Fruit fly (Drosophila melanogaster) whole organism, embryonic: ENCODE data around the gene Cpr30B.

ENCODE experiments used
- Abd-B ChIP-seq: fragments of 200-800 bp; sonication (Bioruptor generic); optimal IDR thresholded peaks from 2 replicates; lab custom pipeline; 2018; ENCODE audit warnings: missing biosample characterization, mild to moderate bottlenecking, missing genetic modification characterization, moderate library complexity
- B-H1 ChIP-seq: fragments of 200-800 bp; sonication (Bioruptor generic); IDR thresholded peaks from 3 replicates; pipeline ENCODE4 v1.3.6; 2022; ENCODE audit warnings: missing biosample characterization, missing genetic modification characterization
- C15 ChIP-seq: fragments of 200-800 bp; sonication (Bioruptor generic); IDR thresholded peaks from 3 replicates; pipeline ENCODE4 v1.3.6; 2022; ENCODE audit warnings: missing biosample characterization, missing genetic modification characterization
- CG10654 ChIP-seq: fragments of 200-800 bp; sonication (Bioruptor generic); optimal IDR thresholded peaks from 2 replicates; lab custom pipeline; 2016; ENCODE audit warnings: missing biosample characterization, missing genetic modification characterization
- CG12744 ChIP-seq: fragments of 200-800 bp; sonication (Bioruptor generic); optimal IDR thresholded peaks from 2 replicates; lab custom pipeline; 2016; ENCODE audit warnings: missing biosample characterization, missing genetic modification characterization
- CG15269 ChIP-seq: fragments of 200-800 bp; sonication (Bioruptor generic); optimal IDR thresholded peaks from 2 replicates; lab custom pipeline; 2018; ENCODE audit warnings: missing biosample characterization, mild to moderate bottlenecking, missing genetic modification characterization, moderate library complexity
- CG17186 ChIP-seq: fragments of 200-800 bp; sonication (Bioruptor generic); optimal IDR thresholded peaks from 3 replicates; lab custom pipeline; 2017; ENCODE audit warnings: missing biosample characterization, missing genetic modification reagents, missing genetic modification characterization
- CG1792 ChIP-seq: fragments of 200-800 bp; sonication (Bioruptor generic); optimal IDR thresholded peaks from 2 replicates; lab custom pipeline; 2016; ENCODE audit warnings: missing biosample characterization, missing genetic modification characterization
- CG2202 ChIP-seq: fragments of 200-800 bp; sonication (Bioruptor generic); optimal IDR thresholded peaks from 2 replicates; lab custom pipeline; 2018; ENCODE audit warnings: missing biosample characterization, mild to moderate bottlenecking, missing genetic modification characterization
- CG2712 ChIP-seq: fragments of 200-800 bp; optimal IDR thresholded peaks from 3 replicates; lab custom pipeline; 2019; ENCODE audit warnings: missing biosample characterization, mild to moderate bottlenecking, missing genetic modification characterization, moderate library complexity
- CG2889 ChIP-seq: fragments of 200-800 bp; sonication (Bioruptor generic); IDR thresholded peaks from 3 replicates; pipeline ENCODE4 v1.3.6; 2022; ENCODE audit warnings: missing biosample characterization, missing genetic modification characterization
- CG30403 ChIP-seq: fragments of 200-800 bp; sonication (Bioruptor generic); optimal IDR thresholded peaks from 3 replicates; lab custom pipeline; 2016; ENCODE audit warnings: missing biosample characterization, missing genetic modification characterization
- CG3995 ChIP-seq: fragments of 200-800 bp; sonication (Bioruptor generic); optimal IDR thresholded peaks from 3 replicates; lab custom pipeline; 2016; ENCODE audit warnings: missing biosample characterization, missing genetic modification characterization
- CG4328 ChIP-seq: fragments of 200-800 bp; sonication (Bioruptor generic); optimal IDR thresholded peaks from 3 replicates; lab custom pipeline; 2017; ENCODE audit warnings: missing biosample characterization, missing genetic modification reagents, missing genetic modification characterization
- CG4360 ChIP-seq: fragments of 200-800 bp; sonication (Bioruptor generic); IDR thresholded peaks from 2 replicates; pipeline ENCODE4 v1.3.6; 2022; ENCODE audit warnings: missing biosample characterization, missing genetic modification characterization
- CG43689 ChIP-seq: fragments of 200-800 bp; sonication (Bioruptor generic); IDR thresholded peaks from 2 replicates; pipeline ENCODE4 v1.3.6; 2022; ENCODE audit warnings: missing biosample characterization, missing genetic modification characterization
- CG4854 ChIP-seq: fragments of 200-800 bp; sonication (Bioruptor generic); optimal IDR thresholded peaks from 2 replicates; lab custom pipeline; 2016; ENCODE audit warnings: missing biosample characterization, missing genetic modification characterization, inconsistent platforms
- CG7357 ChIP-seq: fragments of 200-800 bp; sonication (Bioruptor generic); IDR thresholded peaks from 3 replicates; pipeline ENCODE4 v1.3.6; 2022; ENCODE audit warnings: missing biosample characterization, missing genetic modification characterization
- CG8359 ChIP-seq: fragments of 200-800 bp; sonication (Bioruptor generic); optimal IDR thresholded peaks from 2 replicates; lab custom pipeline; 2017; ENCODE audit warnings: missing biosample characterization, mild to moderate bottlenecking, missing genetic modification characterization, borderline replicate concordance
- Dp ChIP-seq: fragments of 200-800 bp; sonication (Bioruptor generic); optimal IDR thresholded peaks from 2 replicates; lab custom pipeline; 2018; ENCODE audit warnings: missing biosample characterization, mild to moderate bottlenecking, missing genetic modification characterization, moderate library complexity
- Dref ChIP-seq: fragments of 200-800 bp; sonication (Bioruptor generic); IDR thresholded peaks from 2 replicates; pipeline ENCODE4 v1.3.6; 2022; ENCODE audit warnings: missing biosample characterization, missing genetic modification characterization
- HLH3B ChIP-seq: fragments of 200-800 bp; sonication (Bioruptor generic); IDR thresholded peaks from 2 replicates; pipeline ENCODE4 v1.3.6; 2022; ENCODE audit warnings: missing biosample characterization, missing genetic modification characterization
- HmgD ChIP-seq: fragments of 200-800 bp; sonication (Bioruptor generic); optimal IDR thresholded peaks from 3 replicates; lab custom pipeline; 2016; ENCODE audit warnings: missing biosample characterization, missing genetic modification characterization
- Hr3 ChIP-seq: fragments of 200-800 bp; sonication (Bioruptor generic); optimal IDR thresholded peaks from 3 replicates; lab custom pipeline; 2016; ENCODE audit warnings: missing biosample characterization, missing genetic modification characterization
- Hr51 ChIP-seq, 2 experiments: fragments of 200-800 bp; sonication (Bioruptor generic); optimal IDR thresholded peaks; 2 replicates in 1 of 2; 3 replicates in 1 of 2; lab custom pipeline; 2016 to 2018; ENCODE audit warnings: missing biosample characterization in 2 of 2, missing genetic modification characterization in 2 of 2, mild to moderate bottlenecking in 1 of 2, moderate library complexity in 1 of 2
- MBD-R2 ChIP-seq: fragments of 200-800 bp; sonication (Bioruptor generic); IDR thresholded peaks from 2 replicates; pipeline ENCODE4 v1.3.6; 2022; ENCODE audit warnings: missing biosample characterization, missing genetic modification characterization
- Mad ChIP-seq: fragments of 200-800 bp; sonication (Bioruptor generic); optimal IDR thresholded peaks from 2 replicates; lab custom pipeline; 2016; ENCODE audit warnings: missing biosample characterization, missing genetic modification characterization
- Optix ChIP-seq: fragments of 200-800 bp; sonication (Bioruptor generic); IDR thresholded peaks from 3 replicates; pipeline ENCODE4 v1.3.6; 2022; ENCODE audit warnings: missing biosample characterization, missing genetic modification characterization
- Tbp ChIP-seq: fragments of >200 bp; optimal IDR thresholded peaks from 2 replicates; lab custom pipeline; 2018; ENCODE audit warnings: missing biosample characterization, missing genetic modification characterization
- Trl ChIP-seq, 3 experiments: fragments of >200 bp in 2 of 3; fragments of 200-800 bp in 1 of 3; sonication (Bioruptor generic) in 1 of 3; optimal IDR thresholded peaks; 2 replicates in 1 of 3; 3 replicates in 2 of 3; lab custom pipeline; 2016 to 2017; ENCODE audit warnings: missing biosample characterization in 1 of 3, missing genetic modification characterization in 1 of 3
- abd-A ChIP-seq: fragments of 200-800 bp; sonication (Bioruptor generic); optimal IDR thresholded peaks from 3 replicates; lab custom pipeline; 2019; ENCODE audit warnings: missing biosample characterization, mild to moderate bottlenecking, missing genetic modification characterization, moderate library complexity
- chif ChIP-seq, 2 experiments: fragments of 200-800 bp; sonication (Bioruptor generic); optimal IDR thresholded peaks; 3 replicates each; lab custom pipeline; 2016; ENCODE audit warnings: missing biosample characterization in 2 of 2, missing genetic modification characterization in 2 of 2
- ci ChIP-seq: fragments of 200-800 bp; sonication (Bioruptor generic); IDR thresholded peaks from 3 replicates; pipeline ENCODE4 v1.3.6; 2022; ENCODE audit warnings: missing biosample characterization, missing genetic modification characterization
- corto ChIP-seq: fragments of 200-800 bp; sonication (Bioruptor generic); optimal IDR thresholded peaks from 2 replicates; lab custom pipeline; 2016; ENCODE audit warnings: missing biosample characterization, mild to moderate bottlenecking, missing genetic modification characterization, moderate library complexity
- da ChIP-seq: fragments of 200-800 bp; sonication (Bioruptor generic); optimal IDR thresholded peaks from 2 replicates; lab custom pipeline; 2016; ENCODE audit warnings: missing biosample characterization, missing genetic modification characterization
- dimm ChIP-seq: fragments of 200-800 bp; sonication (Bioruptor generic); IDR thresholded peaks from 2 replicates; pipeline ENCODE4 v1.3.6; 2022; ENCODE audit warnings: missing biosample characterization, missing genetic modification characterization
- ems ChIP-seq: fragments of 200-800 bp; sonication (Bioruptor generic); optimal IDR thresholded peaks from 3 replicates; lab custom pipeline; 2016; ENCODE audit warnings: missing biosample characterization, missing genetic modification characterization
- esg ChIP-seq: fragments of 200-800 bp; sonication (Bioruptor generic); conservative IDR thresholded peaks from 2 replicates; pipeline ENCODE4 v1.3.6; 2022; ENCODE audit warnings: missing biosample characterization, missing genetic modification characterization
- exex ChIP-seq: fragments of 200-800 bp; sonication (Bioruptor generic); optimal IDR thresholded peaks from 4 replicates; lab custom pipeline; 2018; ENCODE audit warnings: missing biosample characterization, mild to moderate bottlenecking, missing genetic modification characterization, moderate library complexity
- ftz-f1 ChIP-seq: fragments of 200-800 bp; sonication (Bioruptor generic); optimal IDR thresholded peaks from 2 replicates; lab custom pipeline; 2016; ENCODE audit warnings: missing biosample characterization, missing genetic modification characterization
- gem ChIP-seq: fragments of 200-800 bp; sonication (Bioruptor generic); optimal IDR thresholded peaks from 2 replicates; lab custom pipeline; 2019; ENCODE audit warnings: missing biosample characterization, mild to moderate bottlenecking, missing genetic modification characterization, moderate library complexity
- klu ChIP-seq: fragments of 200-800 bp; sonication (Bioruptor generic); IDR thresholded peaks from 2 replicates; pipeline ENCODE4 v1.3.6; 2022; ENCODE audit warnings: missing biosample characterization, missing genetic modification characterization
- knrl ChIP-seq: fragments of 200-800 bp; sonication (Bioruptor generic); IDR thresholded peaks from 3 replicates; pipeline ENCODE4 v1.3.6; 2022; ENCODE audit warnings: missing biosample characterization, missing genetic modification characterization; ENCODE audit not compliant: partially characterized antibody
- lola ChIP-seq, 3 experiments: fragments of >200 bp in 2 of 3; fragments of 200-800 bp in 1 of 3; sonication (Bioruptor generic) in 1 of 3; optimal IDR thresholded peaks; 2 replicates each; lab custom pipeline; 2017 to 2019; ENCODE audit warnings: missing biosample characterization in 3 of 3, missing genetic modification characterization in 3 of 3, mild to moderate bottlenecking in 1 of 3, moderate library complexity in 1 of 3
- otp ChIP-seq: fragments of 200-800 bp; sonication (Bioruptor generic); IDR thresholded peaks from 3 replicates; pipeline ENCODE4, ENCODE4 v1.3.6; 2022; ENCODE audit warnings: missing biosample characterization, missing genetic modification characterization
- sd ChIP-seq: fragments of 200-800 bp; sonication (Bioruptor generic); optimal IDR thresholded peaks from 3 replicates; lab custom pipeline; 2018; ENCODE audit warnings: missing biosample characterization, mild to moderate bottlenecking, missing genetic modification characterization, moderate library complexity
- ssp ChIP-seq: fragments of 200-800 bp; sonication (Bioruptor generic); IDR thresholded peaks from 2 replicates; pipeline ENCODE4 v1.3.6; 2022; ENCODE audit warnings: missing biosample characterization, missing genetic modification characterization
- tin ChIP-seq: fragments of 200-800 bp; sonication (Bioruptor generic); optimal IDR thresholded peaks from 3 replicates; lab custom pipeline; 2016; ENCODE audit warnings: missing biosample characterization, missing genetic modification characterization
- unpg ChIP-seq: fragments of 200-800 bp; sonication (Bioruptor generic); optimal IDR thresholded peaks from 3 replicates; lab custom pipeline; 2018; ENCODE audit warnings: missing biosample characterization, mild to moderate bottlenecking, missing genetic modification characterization, moderate library complexity

Cpr30B gene

DNA sequence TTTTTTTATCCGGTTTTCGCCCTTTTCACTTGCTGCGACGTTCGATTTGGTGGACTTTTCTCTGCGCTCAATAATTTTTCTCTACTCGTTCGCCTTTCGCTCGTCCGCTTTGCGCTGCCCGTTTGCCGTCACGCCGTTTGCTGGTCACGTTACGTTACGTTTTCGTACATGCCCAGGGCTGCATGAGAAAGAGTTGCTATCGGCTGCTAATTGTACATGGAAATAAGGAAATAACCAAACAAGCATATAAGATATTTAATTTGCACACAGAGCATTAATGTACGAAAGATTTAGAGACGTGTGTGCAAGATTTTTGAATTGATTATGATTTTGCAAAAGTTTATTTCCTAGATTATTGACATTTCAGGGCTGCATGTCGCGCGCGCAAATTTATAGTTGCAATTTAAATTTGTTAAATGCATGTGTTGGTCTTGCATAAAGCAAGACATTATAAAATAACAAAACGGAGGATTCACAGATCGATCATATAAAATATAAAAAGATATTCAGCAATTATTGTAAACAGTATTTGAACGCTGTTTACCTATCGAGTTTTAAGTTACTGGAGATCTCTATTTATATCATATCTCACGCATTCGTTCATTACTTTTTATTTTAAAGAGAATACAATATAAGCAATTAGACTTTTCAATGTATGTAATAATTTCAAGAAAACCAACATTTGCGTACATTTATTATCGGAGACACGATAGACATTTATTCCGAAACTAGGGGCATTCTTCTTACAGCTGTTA lies 47.8 kb upstream of the Cpr30B start, which contains the start of gene Gdi (continued):
- TF ChIP-seq chif (GFP tag; optimal IDR thresholded peaks at IDR 0.05; lab: Kevin White, UChicago) (no peak), corto (GFP tag; lab: Kevin White, UChicago) (no peak), ssp (GFP tag; lab: Robert Waterston, UW) (no peak), CG2202 (tag; lab: Kevin White, UChicago) (no peak), Dref (peak; percentile 52), HLH3B (no peak), dimm (GFP tag; lab: Robert Waterston, UW) (no peak), CG3995 (GFP tag; lab: Kevin White, UChicago) (no peak), CG43689 (no peak), CG17186 (GFP tag; lab: Kevin White, UChicago) (no peak), CG4360 (GFP tag; lab: Robert Waterston, UW) (no peak), CG10654 (GFP tag; lab: Kevin White, UChicago) (peak; percentile 12), ems (no peak), CG4854 (GFP tag; lab: Kevin White, UChicago) (no peak), CG4328 (peak; percentile 36), ftz-f1 (GFP tag; lab: Kevin White, UChicago) (no peak), exex (tag; lab: Kevin White, UChicago) (no peak), CG2889 (no peak), otp (GFP tag; lab: Robert Waterston, UW) (0 out of 3 replicates have a peak, but pooled peaks have one; percentile 16), esg (GFP tag; lab: Robert Waterston, UW) (0 out of 2 replicates have a peak, but pooled peaks have one; percentile 6), tin (GFP tag; lab: Kevin White, UChicago) (no peak), Hr3 (GFP tag; lab: Kevin White, UChicago) (no peak), CG2712 (tag; lab: Kevin White, UChicago) (peak; percentile 31), klu (GFP tag; lab: Robert Waterston, UW) (no peak), CG7357 (GFP tag; lab: Robert Waterston, UW) (no peak), CG8359 (no peak), gem (tag; lab: Kevin White, UChicago) (peak; percentile 43), CG30403 (GFP tag; lab: Kevin White, UChicago) (peak; percentile 21), unpg (no peak), sd (no peak), Abd-B (peak; percentile 26), abd-A (tag; lab: Kevin White, UChicago) (no peak), Tbp (GFP tag; lab: Kevin White, UChicago) (no peak), CG1792 (GFP tag; lab: Kevin White, UChicago) (peak; percentile 17), knrl (GFP tag; lab: Robert Waterston, UW) (0 out of 3 replicates have a peak, but pooled peaks have one; percentile 37), HmgD (no peak), ci (GFP tag; lab: Robert Waterston, UW) (no peak), lola (GFP tag; optimal IDR thresholded peaks at IDR 0.05; lab: Kevin White, UChicago) (peak in 1 of 3 experiments; percentile 11), C15 (GFP tag; lab: Robert Waterston, UW) (no peak), CG15269 (peak; percentile 13), Hr51 (GFP tag; optimal IDR thresholded peaks at IDR 0.05; lab: Kevin White, UChicago) (no peak), da (no peak), Trl (optimal IDR thresholded peaks at IDR 0.05; lab: Kevin White, UChicago) (no peak), Trl (GFP tag; optimal IDR thresholded peaks at IDR 0.05; lab: Kevin White, UChicago) (peak; percentile 19), Mad (GFP tag; lab: Kevin White, UChicago) (peak; percentile 22), MBD-R2 (GFP tag; lab: Robert Waterston, UW) (no peak), Dp (GFP tag; lab: Kevin White, UChicago) (peak; percentile 75), B-H1 (GFP tag; lab: Robert Waterston, UW) (no peak), CG12744 (GFP tag; lab: Kevin White, UChicago) (no peak), Optix (GFP tag; lab: Robert Waterston, UW) (no peak)
